Worm (Caenorhabditis elegans) whole organism, L4 larva: ENCODE results near the gene Y37H2A.11.

Experiments used
- ces-1 ChIP-seq: fragments of 150-350 bp; sonication (generic microtip); optimal IDR thresholded peaks from 4 replicates; lab custom pipeline; 2014; ENCODE audit warnings: missing biosample characterization, missing genetic modification reagents, missing genetic modification characterization
- dpl-1 ChIP-seq: fragments of 150-350 bp; optimal IDR thresholded peaks from 2 replicates; lab custom pipeline; 2014; ENCODE audit warnings: missing biosample characterization, missing genetic modification reagents, missing genetic modification characterization

- TF ChIP-seq dpl-1 (GFP tag; lab: Kevin White, UChicago) (no peak), ces-1 (no peak)
Measured at ce11 chrV:18168266-18168665, 27.0 kb downstream of the Y37H2A.11 start, which contains the start of gene C14A6.7.
